Worm (Caenorhabditis elegans): Measurements from ENCODE around the gene cwf-19L2.

Gene cwf-19L2

DNA sequence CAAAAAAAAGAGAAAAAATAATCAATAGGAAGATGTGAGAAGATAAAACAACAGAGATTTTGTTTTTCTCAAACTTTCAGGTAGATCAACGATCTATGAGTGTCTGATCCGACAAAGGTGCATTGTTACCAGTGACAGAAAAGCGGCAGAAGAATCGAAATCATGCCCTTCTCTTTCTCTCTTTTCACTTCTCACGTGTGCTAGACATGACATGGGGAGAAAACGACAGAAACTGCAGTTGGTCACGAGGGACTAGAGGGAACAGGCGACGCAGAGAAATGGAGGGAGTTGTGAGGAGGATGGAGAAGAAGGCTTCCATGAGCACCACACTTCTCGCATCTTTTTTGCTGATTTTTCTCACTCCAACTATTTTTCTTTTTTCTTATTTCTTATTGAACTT lies 41.8 kb downstream of the cwf-19L2 start, which contains the start of gene F56C9.10:
Gene F56C9.10, minus strand, starts transcription at position 97 of the 400 bp plus-strand sequence.
- TF ChIP-seq ztf-3 (GFP tag; optimal IDR thresholded peaks at IDR 0.05): peak; percentile 42
- peak; percentile 16 for TF ChIP-seq ztf-18 (tag; optimal IDR thresholded peaks at IDR 0.05)
- no peak for TF ChIP-seq nfya-1 (tag; optimal IDR thresholded peaks at IDR 0.05; ENCODE audit: borderline replicate concordance, insufficient read depth)
- TF ChIP-seq cebp-2 (GFP tag; IDR thresholded peaks at IDR 0.05): no peak
- TF ChIP-seq C06A6.2 (GFP tag; conservative IDR thresholded peaks at IDR 0.05): 0 out of 2 replicates have a peak, but pooled peaks have one; percentile 14
- no peak for TF ChIP-seq lsl-1 (GFP tag; optimal IDR thresholded peaks at IDR 0.05)
- TF ChIP-seq F39B2.1 (GFP tag; IDR thresholded peaks at IDR 0.05): no peak
- TF ChIP-seq F37B4.10 (GFP tag; IDR thresholded peaks at IDR 0.05): no peak
- TF ChIP-seq lir-1 (GFP tag; conservative IDR thresholded peaks at IDR 0.05): no peak
- TF ChIP-seq Y67H2A.10 (GFP tag; conservative IDR thresholded peaks at IDR 0.05): no peak
- peak; percentile 79 for TF ChIP-seq lin-40 (tag; optimal IDR thresholded peaks at IDR 0.05)
- TF ChIP-seq K11D2.4 (GFP tag; IDR thresholded peaks at IDR 0.05): 0 out of 2 replicates have a peak, but pooled peaks have one; percentile 35
- no peak for TF ChIP-seq unc-130 (GFP tag; optimal IDR thresholded peaks at IDR 0.05)
- no peak for TF ChIP-seq C17E4.6 (GFP tag; IDR thresholded peaks at IDR 0.05)
- no peak for TF ChIP-seq mxl-1 (tag; optimal IDR thresholded peaks at IDR 0.05)
- peak; percentile 60 for TF ChIP-seq mcd-1 (GFP tag; IDR thresholded peaks at IDR 0.05)
- TF ChIP-seq tlf-1 (GFP tag; optimal IDR thresholded peaks at IDR 0.05): peak; percentile 67
- peak; percentile 51; the same call in 1 of the 2 replicates for TF ChIP-seq let-526 (GFP tag; IDR thresholded peaks at IDR 0.05)
- TF ChIP-seq ztf-6 (GFP tag; IDR thresholded peaks at IDR 0.05): 0 out of 2 replicates have a peak, but pooled peaks have one; percentile 7
- no peak for TF ChIP-seq F23B12.7 (tag; optimal IDR thresholded peaks at IDR 0.05; ENCODE audit: insufficient read depth)
- TF ChIP-seq ztf-28 (GFP tag; IDR thresholded peaks at IDR 0.05): no peak
- TF ChIP-seq nfyb-1 (GFP tag; IDR thresholded peaks at IDR 0.05): peak; percentile 83
- TF ChIP-seq unc-62 (GFP tag; optimal IDR thresholded peaks at IDR 0.05): peak; percentile 90
- TF ChIP-seq K12H6.12 (tag; optimal IDR thresholded peaks at IDR 0.05): peak; percentile 78
- no peak for TF ChIP-seq F57C9.4 (tag; optimal IDR thresholded peaks at IDR 0.05)
- no peak for TF ChIP-seq ceh-100 (GFP tag; IDR thresholded peaks at IDR 0.05)
- no peak for TF ChIP-seq him-1 (tag; optimal IDR thresholded peaks at IDR 0.05)
- TF ChIP-seq ztf-25 (GFP tag; IDR thresholded peaks at IDR 0.05): no peak
- peak; percentile 19 for TF ChIP-seq ets-4 (GFP tag; optimal IDR thresholded peaks at IDR 0.05)
- TF ChIP-seq lin-54 (GFP tag; optimal IDR thresholded peaks at IDR 0.05): peak; percentile 50
- TF ChIP-seq ekl-4 (GFP tag; IDR thresholded peaks at IDR 0.05): peak; percentile 71; the same call in 1 of the 2 replicates
- TF ChIP-seq aptf-3 (GFP tag; IDR thresholded peaks at IDR 0.05): no peak
- no peak for TF ChIP-seq Y79H2A.3 (GFP tag; conservative IDR thresholded peaks at IDR 0.05)
- peak; percentile 53 for TF ChIP-seq ZK185.1 (tag; optimal IDR thresholded peaks at IDR 0.05; ENCODE audit: poor library complexity, severe bottlenecking)
- peak; percentile 54; the same call in 1 of the 2 replicates for TF ChIP-seq dox-1 (GFP tag; IDR thresholded peaks at IDR 0.05)
- TF ChIP-seq madf-8 (GFP tag; conservative IDR thresholded peaks at IDR 0.05): no peak
- TF ChIP-seq somi-1 (GFP tag; optimal IDR thresholded peaks at IDR 0.05): peak; percentile 95
- no peak for TF ChIP-seq egrh-3 (GFP tag; IDR thresholded peaks at IDR 0.05)
- TF ChIP-seq snpc-1.3 (tag; optimal IDR thresholded peaks at IDR 0.05; ENCODE audit: insufficient read depth): no peak
- TF ChIP-seq rec-8 (tag; optimal IDR thresholded peaks at IDR 0.05): no peak
- TF ChIP-seq sptf-2 (GFP tag; optimal IDR thresholded peaks at IDR 0.05): no peak
- no peak for TF ChIP-seq xnd-1 (tag; optimal IDR thresholded peaks at IDR 0.05)
- peak; percentile 83 for TF ChIP-seq ceh-27 (GFP tag; optimal IDR thresholded peaks at IDR 0.05)
- peak; percentile 56; the same call in 1 of the 2 replicates for TF ChIP-seq Y53G8AR.9 (GFP tag; conservative IDR thresholded peaks at IDR 0.05)
- TF ChIP-seq let-607 (tag; optimal IDR thresholded peaks at IDR 0.05): peak; percentile 67 to 69
- no peak for TF ChIP-seq pha-4 (tag; optimal IDR thresholded peaks at IDR 0.05)
- no peak for TF ChIP-seq D2030.7 (GFP tag; IDR thresholded peaks at IDR 0.05)

All from whole organism, young adult.